Worm (Caenorhabditis elegans) whole organism, L4/young adult: ENCODE measurements around the gene gpa-1.

Source experiments
- dao-5 ChIP-seq: sonication (generic microtip); optimal IDR thresholded peaks from 2 replicates; lab custom pipeline; 2016; ENCODE audit warnings: missing genotype, missing genetic modification characterization, moderate library complexity, missing compliant biosample characterization
- him-1 ChIP-seq: sonication (generic microtip); optimal IDR thresholded peaks from 2 replicates; lab custom pipeline; 2016; ENCODE audit warnings: missing genotype, missing genetic modification reagents, missing genetic modification characterization, missing compliant biosample characterization

- TF ChIP-seq dao-5 (no peak), him-1 (tag; lab: Kevin White, UChicago) (no peak)
Observed at ce11 chrV:11220936-11221335, 43.5 kb upstream of the gpa-1 start, which contains the start of gene T19B10.2.
